Worm (Caenorhabditis elegans): ENCODE data around the gene xpo-1.

- TF ChIP-seq nhr-12 (tag; optimal IDR thresholded peaks at IDR 0.05), result no peak
- TF ChIP-seq ceh-83 (GFP tag; optimal IDR thresholded peaks at IDR 0.05), result no peak
- TF ChIP-seq ztf-11 (tag; optimal IDR thresholded peaks at IDR 0.05), result no peak
- no peak for TF ChIP-seq elt-3 (tag; optimal IDR thresholded peaks at IDR 0.05)
- no peak for TF ChIP-seq nhr-28 (tag; optimal IDR thresholded peaks at IDR 0.05)
- no peak for TF ChIP-seq snpc-4 (tag; optimal IDR thresholded peaks at IDR 0.05)
Observed at ce11 chrV:7826362-7826761, 21.5 kb downstream of the xpo-1 start.
